Fruit fly (Drosophila melanogaster): ENCODE data around the gene Klp31E.

The Klp31E gene

DNA sequence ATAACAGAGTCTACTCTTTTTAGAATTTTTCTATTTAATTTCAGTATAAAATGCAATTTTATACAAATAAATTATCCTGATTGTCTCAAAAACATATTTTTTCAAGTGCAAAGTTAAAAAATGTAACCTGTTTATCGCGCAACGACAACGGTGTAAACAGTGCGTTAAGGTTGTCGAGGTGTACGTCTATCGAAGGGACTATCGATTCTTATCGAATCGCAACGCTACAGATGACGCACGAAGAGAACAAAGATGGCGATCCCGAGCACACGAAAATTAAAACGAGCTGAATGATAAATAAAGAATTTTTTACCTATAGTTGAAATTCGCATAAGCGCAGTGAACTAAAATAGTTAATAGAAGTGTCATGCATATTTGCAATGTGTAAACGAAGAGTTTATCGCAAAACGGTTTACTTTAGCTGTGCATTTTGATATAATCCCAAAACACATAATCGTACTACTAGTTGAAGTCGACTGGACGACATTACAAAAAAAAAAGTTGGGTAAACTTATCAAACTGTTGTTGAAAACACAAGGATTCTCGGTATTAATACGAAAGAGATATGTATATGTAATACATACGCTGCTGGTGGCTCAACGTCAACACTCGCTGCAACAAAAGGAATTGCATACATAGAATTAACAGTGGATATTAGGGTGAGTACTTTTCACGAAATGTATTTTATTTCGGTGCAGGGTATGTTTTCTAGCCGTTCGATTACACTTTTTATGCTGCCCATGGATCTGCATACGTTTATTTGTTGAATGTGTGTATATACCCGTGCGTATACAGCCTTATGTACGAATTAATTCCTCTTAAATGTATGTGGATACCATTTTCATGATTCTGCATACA is 25.7 kb upstream of the Klp31E start, which contains the start of gene da (continued):
- TF ChIP-seq CG10979 (tag; optimal IDR thresholded peaks at IDR 0.05) (peak; percentile 35), CG6654 (GFP tag; optimal IDR thresholded peaks at IDR 0.05) (no peak), toy (GFP tag; IDR thresholded peaks at IDR 0.05) (no peak), CG4282 (GFP tag; optimal IDR thresholded peaks at IDR 0.05) (peak; percentile 46), fd102C (GFP tag; optimal IDR thresholded peaks at IDR 0.05) (no peak), sima (GFP tag; optimal IDR thresholded peaks at IDR 0.05) (no peak), Oli (tag; optimal IDR thresholded peaks at IDR 0.05) (no peak), cwo (GFP tag; optimal IDR thresholded peaks at IDR 0.05) (no peak), CG6791 (GFP tag; IDR thresholded peaks at IDR 0.05; ENCODE audit: partially characterized antibody) (peak; percentile 60; the same call in 1 of the 3 replicates), CG12104 (GFP tag; optimal IDR thresholded peaks at IDR 0.05) (no peak), CG10147 (GFP tag; optimal IDR thresholded peaks at IDR 0.05) (no peak), Tbp (GFP tag; optimal IDR thresholded peaks at IDR 0.05) (no peak), CG8944 (GFP tag; optimal IDR thresholded peaks at IDR 0.05) (peak; percentile 23)

DNA sequence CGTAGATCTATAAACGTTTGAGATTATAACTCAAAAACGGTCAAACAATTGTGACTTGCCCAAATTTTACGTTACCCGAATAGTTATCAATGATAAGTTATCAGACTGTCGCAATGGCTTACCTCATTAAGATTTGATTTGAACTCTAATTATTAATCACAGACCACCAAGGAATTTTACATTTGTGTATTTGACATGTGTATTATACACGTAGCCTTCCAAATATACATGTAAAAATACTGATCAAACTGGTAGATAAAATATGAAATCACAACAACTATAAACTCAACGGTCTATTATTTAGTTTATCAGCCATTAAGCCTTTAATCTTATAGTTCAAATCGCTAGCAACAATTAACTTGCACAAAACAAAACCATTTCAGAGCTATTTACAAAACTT is 20.4 kb upstream of the Klp31E start:
- no peak for TF ChIP-seq CG17328 (GFP tag; IDR thresholded peaks at IDR 0.05)
- no peak for TF ChIP-seq ara (GFP tag; IDR thresholded peaks at IDR 0.05)
- no peak for TF ChIP-seq HmgD (GFP tag; optimal IDR thresholded peaks at IDR 0.05)
- TF ChIP-seq onecut (GFP tag; IDR thresholded peaks at IDR 0.05): no peak
- TF ChIP-seq sr (GFP tag; IDR thresholded peaks at IDR 0.05): no peak
- TF ChIP-seq Sox102F (GFP tag; optimal IDR thresholded peaks at IDR 0.05): no peak
- no peak for TF ChIP-seq Taf1 (GFP tag; IDR thresholded peaks at IDR 0.05)
- TF ChIP-seq sc (optimal IDR thresholded peaks at IDR 0.05): no peak
- no peak for TF ChIP-seq sc (GFP tag; optimal IDR thresholded peaks at IDR 0.05)
- TF ChIP-seq CG1529 (GFP tag; optimal IDR thresholded peaks at IDR 0.05): no peak
- TF ChIP-seq CG7786 (GFP tag; optimal IDR thresholded peaks at IDR 0.05): no peak
- TF ChIP-seq Antp (GFP tag; optimal IDR thresholded peaks at IDR 0.05): no peak
- peak; percentile 69 for TF ChIP-seq grn (GFP tag; optimal IDR thresholded peaks at IDR 0.05)
- peak; percentile 60 for TF ChIP-seq Bgb (GFP tag; IDR thresholded peaks at IDR 0.05; ENCODE audit: partially characterized antibody)
- TF ChIP-seq chinmo (GFP tag; IDR thresholded peaks at IDR 0.05; ENCODE audit: partially characterized antibody): no peak
- no peak for TF ChIP-seq tio (GFP tag; optimal IDR thresholded peaks at IDR 0.05)
- TF ChIP-seq Xrp1 (GFP tag; IDR thresholded peaks at IDR 0.05): no peak
- TF ChIP-seq Asciz (GFP tag; optimal IDR thresholded peaks at IDR 0.05): no peak
- no peak for TF ChIP-seq her (GFP tag; optimal IDR thresholded peaks at IDR 0.05)
- no peak for TF ChIP-seq gfzf (GFP tag; optimal IDR thresholded peaks at IDR 0.05)
- no peak for TF ChIP-seq gcm2 (GFP tag; optimal IDR thresholded peaks at IDR 0.05)
- peak; percentile 99 for TF ChIP-seq sug (tag; optimal IDR thresholded peaks at IDR 0.05)
- TF ChIP-seq Ada2b (GFP tag; IDR thresholded peaks at IDR 0.05): no peak
- TF ChIP-seq CTCF (GFP tag; optimal IDR thresholded peaks at IDR 0.05): peak; percentile 4
- peak; percentile 50 for TF ChIP-seq CG34376 (GFP tag; optimal IDR thresholded peaks at IDR 0.05)
- no peak for TF ChIP-seq CG10543 (GFP tag; optimal IDR thresholded peaks at IDR 0.05)
- TF ChIP-seq amos (GFP tag; IDR thresholded peaks at IDR 0.05; ENCODE audit: partially characterized antibody): peak; percentile 48; the same call in 1 of the 2 replicates
- TF ChIP-seq Atf3 (GFP tag; optimal IDR thresholded peaks at IDR 0.05): no peak
- peak; percentile 96 for TF ChIP-seq exex (tag; optimal IDR thresholded peaks at IDR 0.05)
- no peak for TF ChIP-seq CG13894 (tag; optimal IDR thresholded peaks at IDR 0.05)
- no peak for TF ChIP-seq HLH4C (GFP tag; IDR thresholded peaks at IDR 0.05; ENCODE audit: partially characterized antibody)
- no peak for TF ChIP-seq Fer2 (tag; optimal IDR thresholded peaks at IDR 0.05)
- TF ChIP-seq sd (tag; optimal IDR thresholded peaks at IDR 0.05): peak; percentile 85
- no peak for TF ChIP-seq ftz-f1 (GFP tag; optimal IDR thresholded peaks at IDR 0.05)
- no peak for TF ChIP-seq eve (GFP tag; optimal IDR thresholded peaks at IDR 0.05)
- TF ChIP-seq dan (GFP tag; IDR thresholded peaks at IDR 0.05): no peak
- TF ChIP-seq CkIIα-i1 (GFP tag; IDR thresholded peaks at IDR 0.05): no peak

Measured in whole organism, embryonic.